Worm (Caenorhabditis elegans) whole organism, young adult: Measurements from ENCODE around the gene capg-2.

Source experiments
- B0035.1 ChIP-seq: sonication (generic microtip); optimal IDR thresholded peaks from 2 replicates; lab custom pipeline; 2016; ENCODE audit warnings: missing genetic modification characterization, mild to moderate bottlenecking, missing compliant biosample characterization, missing genotype, missing genetic modification reagents
- C17E4.6 ChIP-seq: fragments of 200-800 bp; sonication (Bioruptor generic); IDR thresholded peaks from 2 replicates; pipeline ENCODE4 v1.3.6; 2022; ENCODE audit warnings: missing genetic modification reagents, missing genetic modification characterization, missing compliant biosample characterization
- F10E7.11 ChIP-seq: sonication (generic microtip); optimal IDR thresholded peaks from 2 replicates; lab custom pipeline; 2017; ENCODE audit warnings: mild to moderate bottlenecking, missing genetic modification characterization, moderate library complexity, missing compliant biosample characterization
- F22D6.2 ChIP-seq: sonication (generic microtip); optimal IDR thresholded peaks from 2 replicates; lab custom pipeline; 2016; ENCODE audit warnings: mild to moderate bottlenecking, missing genetic modification characterization, missing compliant biosample characterization
- F37B4.10 ChIP-seq: fragments of 200-800 bp; sonication (Bioruptor generic); IDR thresholded peaks from 2 replicates; pipeline ENCODE4 v1.3.6; 2022; ENCODE audit warnings: missing genetic modification characterization, missing compliant biosample characterization
- T07F8.4 ChIP-seq: sonication (generic microtip); optimal IDR thresholded peaks from 2 replicates; lab custom pipeline; 2016; ENCODE audit warnings: mild to moderate bottlenecking, missing genetic modification characterization, moderate library complexity, missing compliant biosample characterization
- athp-1 ChIP-seq: sonication (generic microtip); optimal IDR thresholded peaks from 2 replicates; lab custom pipeline; 2017; ENCODE audit warnings: mild to moderate bottlenecking, missing genetic modification characterization, missing compliant biosample characterization
- attf-3 ChIP-seq: fragments of 200-800 bp; sonication (Bioruptor generic); conservative IDR thresholded peaks from 2 replicates; pipeline ENCODE4 v1.3.6; 2022; ENCODE audit warnings: missing genetic modification reagents, missing genetic modification characterization, missing compliant biosample characterization
- attf-6 ChIP-seq: fragments of 200-800 bp; sonication (Bioruptor generic); IDR thresholded peaks from 2 replicates; pipeline ENCODE4 v1.3.6; 2022; ENCODE audit warnings: missing genetic modification reagents, missing genetic modification characterization, missing compliant biosample characterization
- bed-1 ChIP-seq: fragments of 200-800 bp; sonication (Bioruptor generic); IDR thresholded peaks from 2 replicates; pipeline ENCODE4 v1.3.6; 2022; ENCODE audit warnings: missing genetic modification reagents, missing genetic modification characterization, missing compliant biosample characterization
- cebp-1 ChIP-seq, 2 experiments: fragments of 200-800 bp in 1 of 2; sonication (Bioruptor generic) in 1 of 2; sonication (generic microtip) in 1 of 2; IDR thresholded peaks in 1 of 2; optimal IDR thresholded peaks in 1 of 2; 2 replicates each; pipeline versions ENCODE4 v1.3.6 to Lab custom; 2017 to 2022; ENCODE audit warnings: missing compliant biosample characterization in 2 of 2, missing genetic modification characterization in 2 of 2, mild to moderate bottlenecking in 1 of 2, missing genetic modification reagents in 1 of 2, moderate library complexity in 1 of 2
- ceh-91 ChIP-seq: fragments of 200-800 bp; sonication (Bioruptor generic); IDR thresholded peaks from 2 replicates; pipeline ENCODE4 v1.3.6; 2022; ENCODE audit warnings: missing genetic modification reagents, missing genetic modification characterization, missing compliant biosample characterization
- dpl-1 ChIP-seq: fragments of 150-350 bp; optimal IDR thresholded peaks from 2 replicates; lab custom pipeline; 2014; ENCODE audit warnings: missing biosample characterization, missing genetic modification reagents, missing genetic modification characterization
- fkh-3 ChIP-seq: sonication (generic microtip); optimal IDR thresholded peaks from 2 replicates; lab custom pipeline; 2016; ENCODE audit warnings: mild to moderate bottlenecking, missing genetic modification characterization, missing compliant biosample characterization
- gei-17 ChIP-seq: fragments of 200-800 bp; sonication (Bioruptor generic); optimal IDR thresholded peaks from 2 replicates; lab custom pipeline; 2018; ENCODE audit warnings: mild to moderate bottlenecking, missing genetic modification characterization, missing compliant biosample characterization
- hlh-12 ChIP-seq: sonication (generic microtip); optimal IDR thresholded peaks from 2 replicates; lab custom pipeline; 2016; ENCODE audit warnings: missing genetic modification characterization, missing compliant biosample characterization
- hmg-1.2 ChIP-seq: fragments of 200-800 bp; sonication (Bioruptor generic); IDR thresholded peaks from 2 replicates; pipeline ENCODE4 v1.3.6; 2022; ENCODE audit warnings: missing genetic modification reagents, missing genetic modification characterization, missing compliant biosample characterization
- let-607 ChIP-seq, 2 experiments: fragments of 200-800 bp in 1 of 2; sonication (Bioruptor generic) in 1 of 2; sonication (generic microtip) in 1 of 2; optimal IDR thresholded peaks; 2 replicates each; lab custom pipeline; 2016 to 2018; ENCODE audit warnings: mild to moderate bottlenecking in 2 of 2, missing compliant biosample characterization in 2 of 2, missing genetic modification characterization in 2 of 2, moderate library complexity in 2 of 2, missing genotype in 1 of 2
- lin-26 ChIP-seq: fragments of 200-800 bp; sonication (Bioruptor generic); IDR thresholded peaks from 2 replicates; pipeline ENCODE4 v1.3.6; 2022; ENCODE audit warnings: missing genetic modification reagents, missing genetic modification characterization, missing compliant biosample characterization
- lin-54 ChIP-seq: fragments of 200-800 bp; sonication (Bioruptor generic); optimal IDR thresholded peaks from 2 replicates; lab custom pipeline; 2018; ENCODE audit warnings: mild to moderate bottlenecking, missing genetic modification characterization, missing compliant biosample characterization
- madf-10 ChIP-seq: sonication (generic microtip); optimal IDR thresholded peaks from 2 replicates; lab custom pipeline; 2016; ENCODE audit warnings: mild to moderate bottlenecking, missing genetic modification characterization, missing compliant biosample characterization
- madf-3 ChIP-seq: fragments of 200-800 bp; sonication (Bioruptor generic); IDR thresholded peaks from 2 replicates; pipeline ENCODE4 v1.3.6; 2022; ENCODE audit warnings: missing genetic modification reagents, missing genetic modification characterization, missing compliant biosample characterization
- madf-6 ChIP-seq: fragments of 200-800 bp; sonication (Bioruptor generic); IDR thresholded peaks from 2 replicates; pipeline ENCODE4 v1.3.6; 2022; ENCODE audit warnings: missing genetic modification reagents, missing genetic modification characterization, missing compliant biosample characterization
- mxl-1 ChIP-seq: sonication (generic microtip); optimal IDR thresholded peaks from 2 replicates; lab custom pipeline; 2016; ENCODE audit warnings: missing genetic modification characterization, missing compliant biosample characterization
- nfya-2 ChIP-seq: fragments of 200-800 bp; sonication (Bioruptor generic); IDR thresholded peaks from 2 replicates; pipeline ENCODE4 v1.3.6; 2022; ENCODE audit warnings: missing genetic modification reagents, missing genetic modification characterization, missing compliant biosample characterization
- nfyb-1 ChIP-seq: fragments of 200-800 bp; sonication (Bioruptor generic); IDR thresholded peaks from 2 replicates; pipeline ENCODE4 v1.3.6; 2022; ENCODE audit warnings: missing genetic modification reagents, missing genetic modification characterization, missing compliant biosample characterization
- nhr-90 ChIP-seq: sonication (generic microtip); optimal IDR thresholded peaks from 2 replicates; lab custom pipeline; 2016; ENCODE audit warnings: missing genotype, mild to moderate bottlenecking, missing genetic modification characterization, missing compliant biosample characterization
- sea-2 ChIP-seq: fragments of 200-800 bp; sonication (Bioruptor generic); IDR thresholded peaks from 2 replicates; pipeline ENCODE4 v1.3.6; 2022; ENCODE audit warnings: missing genetic modification characterization, missing compliant biosample characterization
- snpc-3.4 ChIP-seq: sonication (generic microtip); optimal IDR thresholded peaks from 2 replicates; lab custom pipeline; 2017; ENCODE audit warnings: missing genetic modification characterization, mild to moderate bottlenecking, missing compliant biosample characterization, antibody characterized with exemption, moderate library complexity, missing genotype, missing genetic modification reagents
- somi-1 ChIP-seq: fragments of 200-800 bp; sonication (Bioruptor generic); optimal IDR thresholded peaks from 2 replicates; lab custom pipeline; 2018; ENCODE audit warnings: mild to moderate bottlenecking, missing genetic modification characterization, missing compliant biosample characterization
- tbx-9 ChIP-seq: sonication (generic microtip); optimal IDR thresholded peaks from 2 replicates; lab custom pipeline; 2016; ENCODE audit warnings: borderline replicate concordance, missing genetic modification characterization, inconsistent platforms, missing compliant biosample characterization
- tlf-1 ChIP-seq: fragments of 200-800 bp; sonication (Bioruptor generic); optimal IDR thresholded peaks from 2 replicates; lab custom pipeline; 2018; ENCODE audit warnings: mild to moderate bottlenecking, missing genetic modification characterization, missing compliant biosample characterization
- zfh-2 ChIP-seq: fragments of 200-800 bp; sonication (Bioruptor generic); conservative IDR thresholded peaks from 2 replicates; pipeline ENCODE4 v1.3.6; 2022; ENCODE audit warnings: missing genetic modification reagents, missing genetic modification characterization, missing compliant biosample characterization
- ztf-18 ChIP-seq: sonication (generic microtip); optimal IDR thresholded peaks from 2 replicates; lab custom pipeline; 2016; ENCODE audit warnings: missing genotype, mild to moderate bottlenecking, missing genetic modification characterization, missing compliant biosample characterization
- ztf-6 ChIP-seq: fragments of 200-800 bp; sonication (Bioruptor generic); IDR thresholded peaks from 2 replicates; pipeline ENCODE4 v1.3.6; 2022; ENCODE audit warnings: missing genetic modification reagents, missing genetic modification characterization, missing compliant biosample characterization

The capg-2 gene

DNA sequence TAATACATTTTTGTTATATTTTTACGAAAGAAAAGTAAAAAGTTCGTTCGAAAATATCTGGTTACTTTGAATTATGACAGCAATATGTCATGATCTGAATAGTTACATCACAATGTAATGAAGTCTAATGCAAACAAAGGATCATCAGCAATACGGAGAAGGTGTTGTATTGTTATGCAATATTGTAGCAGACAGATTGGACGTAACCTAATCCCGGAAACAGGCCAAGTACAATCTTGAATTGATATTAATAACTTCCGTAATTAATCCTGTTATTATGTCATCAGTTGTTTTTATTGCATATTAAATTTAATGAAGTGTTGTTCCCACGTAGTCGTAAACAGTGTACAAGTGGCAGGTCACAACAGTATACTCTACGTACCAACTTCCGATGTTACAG, 9.8 kb downstream of the capg-2 start:
- TF ChIP-seq F10E7.11 (no peak), dpl-1 (no peak), sea-2 (GFP tag; lab: Robert Waterston, UW) (no peak)

DNA sequence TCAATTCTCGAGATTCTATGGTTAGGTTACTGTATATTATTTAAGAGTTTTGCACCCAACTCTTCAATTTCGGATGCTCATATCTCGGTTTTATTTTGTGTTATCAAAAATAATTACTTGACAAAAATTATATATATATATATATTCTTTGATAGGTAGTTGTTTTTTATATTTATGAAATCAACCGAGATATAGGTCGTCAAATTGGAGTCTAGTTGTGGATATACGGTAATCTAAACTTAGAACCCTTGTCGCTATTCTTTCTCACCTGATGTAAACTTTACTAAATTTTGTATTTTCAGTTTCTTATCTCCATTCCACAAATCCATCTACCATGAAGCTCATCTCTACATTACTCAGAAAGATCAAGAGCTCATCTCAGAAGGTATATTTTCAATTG, 11.5 kb downstream of the capg-2 start, which contains the start of gene F55C5.10:
F55C5.10 (plus strand) TSS at position 301 of the 400 bp plus-strand sequence.
- TF ChIP-seq tlf-1 (GFP tag; lab: Kevin White, UChicago) (no peak), lin-26 (GFP tag; lab: Robert Waterston, UW) (no peak), T07F8.4 (no peak), B0035.1 (no peak), ztf-6 (GFP tag; lab: Robert Waterston, UW) (no peak), hmg-1.2 (no peak), attf-6 (GFP tag; lab: Robert Waterston, UW) (no peak), lin-54 (GFP tag; lab: Kevin White, UChicago) (no peak), attf-3 (GFP tag; lab: Robert Waterston, UW) (no peak), ceh-91 (GFP tag; lab: Robert Waterston, UW) (no peak)

DNA sequence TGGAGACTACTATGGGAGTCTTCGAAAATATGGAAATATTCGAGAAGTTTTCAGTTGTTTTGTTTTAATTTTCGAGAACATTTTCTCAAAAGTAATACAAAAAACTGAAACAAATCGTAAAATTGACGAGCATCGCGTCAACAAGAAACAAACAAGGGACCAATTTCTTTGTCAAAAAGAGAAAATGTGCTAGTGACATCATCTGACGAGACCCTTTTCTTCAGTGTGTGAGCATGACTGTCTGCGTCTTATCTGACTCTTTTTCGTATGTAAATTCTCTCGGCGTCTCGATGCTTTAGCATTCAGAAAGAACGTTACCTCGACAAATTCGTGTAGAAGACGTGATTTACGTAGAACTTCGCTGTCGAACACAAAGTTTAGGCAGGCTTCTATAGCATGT, 16.0 kb downstream of the capg-2 start:
- TF ChIP-seq bed-1, result no peak
- no peak for TF ChIP-seq madf-6
- no peak for TF ChIP-seq madf-10 (tag; lab: Kevin White, UChicago)
- TF ChIP-seq cebp-1 (GFP tag; IDR thresholded peaks at IDR 0.05; lab: Robert Waterston, UW), result no peak
- TF ChIP-seq cebp-1 (tag; optimal IDR thresholded peaks at IDR 0.05; lab: Kevin White, UChicago), result no peak
- TF ChIP-seq nhr-90 (tag; lab: Kevin White, UChicago), result no peak
- no peak for TF ChIP-seq athp-1 (tag; lab: Kevin White, UChicago)
- no peak for TF ChIP-seq mxl-1 (tag; lab: Kevin White, UChicago)
- TF ChIP-seq hlh-12 (tag; lab: Kevin White, UChicago), result no peak
- TF ChIP-seq, all 124 proteins: peak for 0

DNA sequence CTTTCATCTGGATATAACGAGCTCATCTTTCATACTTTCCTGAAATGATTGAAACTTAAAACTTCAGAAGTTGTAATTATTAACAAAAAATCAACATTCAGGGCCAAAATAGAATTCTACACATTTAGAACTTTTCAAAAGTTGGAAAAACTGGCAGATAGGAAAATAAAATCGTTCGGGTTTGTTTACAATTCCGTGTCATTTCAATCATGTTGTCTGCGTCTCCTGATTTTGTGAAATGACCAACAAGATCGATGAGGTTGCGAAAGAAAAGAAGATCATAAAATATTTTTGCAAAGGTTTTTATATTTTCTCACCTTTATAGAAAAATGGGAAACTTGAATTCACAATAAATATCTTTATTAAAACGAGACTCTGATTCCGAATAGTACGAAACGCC, 16.9 kb downstream of the capg-2 start, which contains the start of gene rskd-1:
rskd-1 (minus strand) TSS at position 39 of the 400 bp plus-strand sequence.
- TF ChIP-seq ztf-18 (peak; percentile 4), F22D6.2 (tag; lab: Kevin White, UChicago) (no peak), gei-17 (GFP tag; lab: Kevin White, UChicago) (no peak), let-607 (tag; optimal IDR thresholded peaks at IDR 0.05; lab: Kevin White, UChicago) (no peak), madf-3 (GFP tag; lab: Robert Waterston, UW) (no peak), F37B4.10 (GFP tag; lab: Robert Waterston, UW) (no peak), tbx-9 (tag; lab: Kevin White, UChicago) (no peak), somi-1 (GFP tag; lab: Kevin White, UChicago) (no peak), nfya-2 (GFP tag; lab: Robert Waterston, UW) (no peak), T07F8.4 (no peak), ceh-91 (GFP tag; lab: Robert Waterston, UW) (no peak), cebp-1 (GFP tag; IDR thresholded peaks at IDR 0.05; lab: Robert Waterston, UW) (peak; percentile 67; the same call in 1 of the 2 replicates), cebp-1 (tag; optimal IDR thresholded peaks at IDR 0.05; lab: Kevin White, UChicago) (peak; percentile 74), B0035.1 (no peak), zfh-2 (no peak), nfyb-1 (GFP tag; lab: Robert Waterston, UW) (no peak), fkh-3 (no peak), snpc-3.4 (tag; lab: Kevin White, UChicago) (peak; percentile 35), C17E4.6 (GFP tag; lab: Robert Waterston, UW) (no peak), hmg-1.2 (peak; percentile 41; the same call in 1 of the 2 replicates)
